Fruit fly (Drosophila melanogaster): ENCODE data around the gene CG31882.

DNA sequence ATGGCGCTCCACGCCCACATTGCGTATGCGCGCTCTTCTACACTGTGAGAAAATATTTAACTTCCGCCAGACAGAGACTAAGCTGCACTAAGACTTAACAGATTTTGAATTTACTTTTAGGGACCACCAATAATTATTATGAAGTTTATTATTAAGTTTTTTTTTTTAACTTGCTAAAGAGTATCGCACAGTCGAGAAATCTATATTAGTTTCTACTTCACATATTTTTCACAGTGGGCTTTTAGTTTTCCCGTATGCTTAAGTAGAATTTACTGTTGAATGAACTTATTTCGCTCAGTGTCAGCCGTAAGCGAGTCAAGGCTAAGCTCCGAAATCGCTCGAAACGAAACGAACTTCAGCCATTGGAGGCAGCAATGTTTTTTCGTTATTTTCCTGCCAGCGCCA, 35.4 kb upstream of the CG31882 start:
- TF ChIP-seq Myc (optimal IDR thresholded peaks at IDR 0.05) (no peak), psq (optimal IDR thresholded peaks at IDR 0.05) (no peak), insv (optimal IDR thresholded peaks at IDR 0.05) (no peak), ttk (optimal IDR thresholded peaks at IDR 0.05) (no peak)
